Fruit fly (Drosophila melanogaster) whole organism, pupa: ENCODE measurements around the gene CG15772.

ENCODE experiments used
- CG10348 ChIP-seq: fragments of 200-800 bp; sonication (Bioruptor generic); IDR thresholded peaks from 2 replicates; pipeline ENCODE4 v1.3.6; 2022; ENCODE audit warnings: missing biosample characterization, missing genetic modification characterization
- CG12605 ChIP-seq: fragments of 200-800 bp; sonication (Bioruptor generic); IDR thresholded peaks from 2 replicates; pipeline ENCODE4 v1.3.6; 2022; ENCODE audit warnings: missing biosample characterization, missing genetic modification characterization
- CG13204 ChIP-seq: fragments of 200-800 bp; sonication (Bioruptor generic); optimal IDR thresholded peaks from 2 replicates; lab custom pipeline; 2018; ENCODE audit warnings: missing biosample characterization, mild to moderate bottlenecking, missing genetic modification characterization, moderate library complexity
- CG14655 ChIP-seq: fragments of 200-800 bp; sonication (Bioruptor generic); optimal IDR thresholded peaks from 3 replicates; lab custom pipeline; 2017; ENCODE audit warnings: mild to moderate bottlenecking, missing biosample characterization, missing genetic modification reagents, missing genetic modification characterization
- CG15710 ChIP-seq: fragments of 200-800 bp; sonication (Bioruptor generic); optimal IDR thresholded peaks from 2 replicates; lab custom pipeline; 2018; ENCODE audit warnings: missing biosample characterization, mild to moderate bottlenecking, missing genetic modification characterization, moderate library complexity
- CG17806 ChIP-seq: fragments of 200-800 bp; sonication (Bioruptor generic); optimal IDR thresholded peaks from 2 replicates; lab custom pipeline; 2018; ENCODE audit warnings: missing biosample characterization, mild to moderate bottlenecking, missing genetic modification characterization, moderate library complexity
- CG32121 ChIP-seq: fragments of 200-800 bp; sonication (Bioruptor generic); IDR thresholded peaks from 2 replicates; pipeline ENCODE4 v1.3.6; 2022; ENCODE audit warnings: missing biosample characterization, missing genetic modification characterization
- CG34367 ChIP-seq: fragments of 200-800 bp; sonication (Bioruptor generic); optimal IDR thresholded peaks from 2 replicates; lab custom pipeline; 2018; ENCODE audit warnings: missing biosample characterization, mild to moderate bottlenecking, missing genetic modification characterization
- CG4496 ChIP-seq: fragments of 200-800 bp; sonication (Bioruptor generic); IDR thresholded peaks from 3 replicates; pipeline ENCODE4 v1.3.6; 2022; ENCODE audit warnings: missing biosample characterization, missing genetic modification characterization
- CG8159 ChIP-seq: fragments of 200-800 bp; sonication (Bioruptor generic); optimal IDR thresholded peaks from 3 replicates; lab custom pipeline; 2018; ENCODE audit warnings: missing biosample characterization, mild to moderate bottlenecking, missing genetic modification characterization, moderate library complexity
- CG8301 ChIP-seq: fragments of 200-800 bp; sonication (Bioruptor generic); optimal IDR thresholded peaks from 2 replicates; lab custom pipeline; 2018; ENCODE audit warnings: missing biosample characterization, mild to moderate bottlenecking, missing genetic modification characterization
- CG9948 ChIP-seq: fragments of 200-800 bp; sonication (Bioruptor generic); optimal IDR thresholded peaks from 2 replicates; lab custom pipeline; 2018; ENCODE audit warnings: missing biosample characterization, mild to moderate bottlenecking, missing genetic modification characterization, moderate library complexity
- D1 ChIP-seq: fragments of 200-800 bp; sonication (Bioruptor generic); optimal IDR thresholded peaks from 2 replicates; lab custom pipeline; 2018; ENCODE audit warnings: missing biosample characterization, mild to moderate bottlenecking, missing genetic modification characterization, moderate library complexity
- EcR ChIP-seq: fragments of 200-800 bp; sonication (Bioruptor generic); optimal IDR thresholded peaks from 3 replicates; lab custom pipeline; 2019; ENCODE audit warnings: missing biosample characterization, missing genetic modification characterization, mild to moderate bottlenecking, moderate library complexity, missing genetic modification reagents
- Ets98B ChIP-seq: fragments of 200-800 bp; sonication (Bioruptor generic); IDR thresholded peaks from 2 replicates; pipeline ENCODE4 v1.3.6; 2022; ENCODE audit warnings: missing biosample characterization, missing genetic modification characterization
- Pif1A ChIP-seq: fragments of 200-800 bp; sonication (Bioruptor generic); optimal IDR thresholded peaks from 3 replicates; lab custom pipeline; 2016; ENCODE audit warnings: missing biosample characterization, missing genetic modification characterization
- Pif1B ChIP-seq: fragments of 200-800 bp; sonication (Bioruptor generic); optimal IDR thresholded peaks from 3 replicates; lab custom pipeline; 2016; ENCODE audit warnings: missing biosample characterization, missing genetic modification characterization
- Snoo ChIP-seq: fragments of 200-800 bp; sonication (Bioruptor generic); optimal IDR thresholded peaks from 3 replicates; lab custom pipeline; 2017; ENCODE audit warnings: missing biosample characterization, mild to moderate bottlenecking, missing genetic modification characterization, inconsistent platforms
- fd96Ca ChIP-seq: fragments of 200-800 bp; sonication (Bioruptor generic); IDR thresholded peaks from 3 replicates; pipeline ENCODE4 v1.3.6; 2022; ENCODE audit warnings: missing biosample characterization, missing genetic modification characterization
- gl ChIP-seq: fragments of 200-800 bp; sonication (Bioruptor generic); optimal IDR thresholded peaks from 2 replicates; lab custom pipeline; 2018; ENCODE audit warnings: missing biosample characterization, mild to moderate bottlenecking, missing genetic modification characterization
- rn ChIP-seq: fragments of 200-800 bp; sonication (Bioruptor generic); IDR thresholded peaks from 2 replicates; pipeline ENCODE4 v1.3.6; 2022; ENCODE audit warnings: missing biosample characterization, missing genetic modification characterization

Gene CG15772

DNA sequence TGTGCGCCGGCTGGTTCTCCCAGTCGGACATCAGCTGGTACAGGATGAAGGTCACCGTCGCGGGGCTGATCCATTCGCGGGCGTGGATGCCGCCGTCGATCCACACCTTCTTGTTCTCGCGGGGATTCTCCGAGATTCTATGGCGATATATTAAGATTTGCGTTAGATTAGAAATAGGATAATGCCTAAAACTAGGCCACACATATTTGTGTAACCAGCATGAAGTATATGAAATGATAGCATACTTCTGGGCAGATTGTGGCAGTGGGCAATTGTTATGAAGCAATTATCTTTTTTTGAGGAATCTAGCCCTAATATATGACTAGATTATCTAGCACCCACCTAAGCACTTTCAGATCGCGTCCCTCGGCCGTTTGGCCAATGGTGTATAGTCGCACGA lies 14.7 kb downstream of the CG15772 start:
- TF ChIP-seq CG9948 (tag; lab: Kevin White, UChicago) (no peak), CG12605 (GFP tag; lab: Robert Waterston, UW) (no peak), CG8159 (tag; lab: Kevin White, UChicago) (no peak), Pif1A (no peak), fd96Ca (GFP tag; lab: Robert Waterston, UW) (no peak), rn (GFP tag; lab: Robert Waterston, UW) (no peak), gl (no peak), EcR (GFP tag; lab: Kevin White, UChicago) (no peak), CG17806 (no peak), D1 (tag; lab: Kevin White, UChicago) (no peak), CG8301 (tag; lab: Kevin White, UChicago) (no peak), Ets98B (no peak), CG14655 (GFP tag; lab: Kevin White, UChicago) (no peak), CG34367 (tag; lab: Kevin White, UChicago) (no peak), Pif1B (GFP tag; lab: Kevin White, UChicago) (no peak), CG15710 (tag; lab: Kevin White, UChicago) (no peak)

DNA sequence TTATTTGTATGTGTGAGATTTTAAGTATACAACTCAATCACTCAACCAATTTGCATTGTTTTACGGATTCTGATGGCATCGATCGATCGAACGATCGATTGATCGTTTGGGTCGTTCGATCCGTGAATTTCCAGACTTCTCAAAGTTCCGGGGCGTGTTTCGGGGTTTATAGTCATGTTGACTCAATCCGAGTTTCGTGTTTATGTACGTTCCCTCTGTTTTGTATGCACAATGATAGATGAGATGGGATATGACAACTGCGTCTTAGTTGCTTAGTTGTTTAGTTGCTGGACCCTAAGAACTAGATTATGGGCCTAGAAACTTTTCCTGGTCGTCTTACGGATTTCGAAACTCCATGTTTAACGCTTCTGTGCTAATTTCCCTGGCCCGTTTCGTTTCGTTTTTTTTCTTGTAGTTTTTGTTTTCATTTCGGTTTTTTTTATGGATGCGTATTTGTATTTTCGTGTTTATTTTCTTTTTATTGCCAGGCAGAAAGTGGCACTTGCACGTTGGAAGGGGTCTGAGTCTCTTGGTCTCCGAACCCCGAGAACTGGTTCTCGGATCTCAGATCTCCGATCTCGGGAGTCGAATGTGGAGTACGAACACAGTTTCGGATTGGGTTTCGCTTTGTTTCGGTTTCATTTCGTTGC lies 16.7 kb downstream of the CG15772 start:
- TF ChIP-seq Ets98B, result no peak
- no peak for TF ChIP-seq CG32121 (GFP tag; lab: Robert Waterston, UW)
- peak; percentile 44 for TF ChIP-seq CG8159 (tag; lab: Kevin White, UChicago)
- TF ChIP-seq CG12605 (GFP tag; lab: Robert Waterston, UW), result no peak
- TF ChIP-seq D1 (tag; lab: Kevin White, UChicago), result no peak
- TF ChIP-seq CG9948 (tag; lab: Kevin White, UChicago), result peak; percentile 5
- peak; percentile 60 for TF ChIP-seq CG13204 (GFP tag; lab: Kevin White, UChicago)
- peak; percentile 30 for TF ChIP-seq CG17806
- no peak for TF ChIP-seq rn (GFP tag; lab: Robert Waterston, UW)
- no peak for TF ChIP-seq CG8301 (tag; lab: Kevin White, UChicago)
- no peak for TF ChIP-seq CG4496 (GFP tag; lab: Robert Waterston, UW)
- TF ChIP-seq CG10348 (GFP tag; lab: Robert Waterston, UW), result no peak
- TF ChIP-seq Snoo (tag; lab: Kevin White, UChicago), result no peak
- peak; percentile 48 for TF ChIP-seq CG34367 (tag; lab: Kevin White, UChicago)
- TF ChIP-seq Pif1A, result peak; percentile 21
- no peak for TF ChIP-seq CG14655 (GFP tag; lab: Kevin White, UChicago)
- TF ChIP-seq gl, result peak; percentile 73
- peak; percentile 72 for TF ChIP-seq EcR (GFP tag; lab: Kevin White, UChicago)
- TF ChIP-seq Pif1B (GFP tag; lab: Kevin White, UChicago), result peak; percentile 1
- no peak for TF ChIP-seq fd96Ca (GFP tag; lab: Robert Waterston, UW)
- peak; percentile 46 for TF ChIP-seq CG15710 (tag; lab: Kevin White, UChicago)
- TF ChIP-seq, all 21 proteins: peak for 10

DNA sequence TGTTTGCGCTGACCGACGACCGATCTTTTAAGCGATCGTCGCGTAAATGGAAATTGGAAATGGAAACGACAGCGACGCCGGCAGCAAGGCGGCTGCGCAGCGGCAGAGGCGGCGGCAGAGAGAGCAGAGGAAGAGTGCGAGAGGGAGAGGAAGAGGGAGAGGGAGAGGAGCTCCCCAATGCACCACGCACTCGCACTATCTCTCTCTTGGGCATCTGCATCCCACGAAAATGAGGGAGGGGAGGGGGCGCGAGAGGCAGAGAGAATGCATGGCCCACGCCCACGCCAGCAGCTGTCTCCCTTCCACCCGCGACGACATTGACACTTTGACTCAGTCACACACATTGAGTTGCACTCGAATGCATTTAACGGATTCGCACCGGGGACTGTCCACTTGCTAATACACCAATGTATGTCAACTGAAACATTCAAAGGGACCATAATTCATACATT lies 18.7 kb downstream of the CG15772 start, which contains the start of gene CG3097:
Gene CG3097 (minus strand): TSS at position 51 of the 452 bp plus-strand sequence.
- TF ChIP-seq D1 (tag; lab: Kevin White, UChicago) (no peak), rn (GFP tag; lab: Robert Waterston, UW) (no peak), Pif1A (peak; percentile 7), EcR (GFP tag; lab: Kevin White, UChicago) (peak; percentile 44), Ets98B (peak; percentile 47; the same call in 1 of the 2 replicates), CG4496 (GFP tag; lab: Robert Waterston, UW) (peak; percentile 36; the same call in 1 of the 3 replicates), CG32121 (GFP tag; lab: Robert Waterston, UW) (no peak), fd96Ca (GFP tag; lab: Robert Waterston, UW) (peak; percentile 42; the same call in 1 of the 3 replicates), CG13204 (GFP tag; lab: Kevin White, UChicago) (peak; percentile 43)

DNA sequence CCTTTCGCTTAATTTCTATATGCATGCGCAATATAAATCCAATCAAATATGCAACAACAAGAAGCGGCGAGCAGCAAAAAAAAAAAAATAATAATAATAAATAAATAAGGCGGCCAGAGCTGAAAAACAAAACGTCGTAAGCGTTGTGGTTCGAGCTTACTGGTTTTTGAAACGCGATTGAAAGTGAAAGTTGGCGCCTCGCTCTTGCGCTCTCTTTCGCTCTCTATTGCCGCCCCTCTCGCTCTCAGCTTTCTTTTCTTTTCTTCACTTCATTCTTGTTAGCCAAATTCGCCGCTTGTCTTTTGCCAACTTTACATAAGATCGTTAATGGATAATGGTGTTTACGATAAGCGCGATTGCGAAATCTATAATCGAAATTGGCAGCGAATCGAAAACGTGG lies 20.4 kb downstream of the CG15772 start:
- no peak for TF ChIP-seq CG14655 (GFP tag; lab: Kevin White, UChicago)
- TF ChIP-seq D1 (tag; lab: Kevin White, UChicago), result no peak

dm6 chrX:5776547-5776946 lies 24.5 kb downstream of the CG15772 start, which contains the start of gene CG42264:
Gene CG42264 (minus strand): TSS chrX:5776647.
- no peak for TF ChIP-seq CG13204 (GFP tag; lab: Kevin White, UChicago)
- TF ChIP-seq CG12605 (GFP tag; lab: Robert Waterston, UW), result no peak
- TF ChIP-seq D1 (tag; lab: Kevin White, UChicago), result no peak
- TF ChIP-seq CG4496 (GFP tag; lab: Robert Waterston, UW), result no peak
- no peak for TF ChIP-seq CG8301 (tag; lab: Kevin White, UChicago)
- TF ChIP-seq CG10348 (GFP tag; lab: Robert Waterston, UW), result no peak
- no peak for TF ChIP-seq EcR (GFP tag; lab: Kevin White, UChicago)
- TF ChIP-seq Pif1A, result no peak
- no peak for TF ChIP-seq CG9948 (tag; lab: Kevin White, UChicago)
- no peak for TF ChIP-seq CG17806
- no peak for TF ChIP-seq CG14655 (GFP tag; lab: Kevin White, UChicago)
- TF ChIP-seq CG15710 (tag; lab: Kevin White, UChicago), result no peak
- no peak for TF ChIP-seq CG8159 (tag; lab: Kevin White, UChicago)
- no peak for TF ChIP-seq rn (GFP tag; lab: Robert Waterston, UW)
- TF ChIP-seq gl, result no peak
- TF ChIP-seq Pif1B (GFP tag; lab: Kevin White, UChicago), result no peak
- no peak for TF ChIP-seq CG34367 (tag; lab: Kevin White, UChicago)
- no peak for TF ChIP-seq Snoo (tag; lab: Kevin White, UChicago)
